Comparison of ENCODE assay signal across 5 fruit fly cellular contexts in the genomic region with DNA sequence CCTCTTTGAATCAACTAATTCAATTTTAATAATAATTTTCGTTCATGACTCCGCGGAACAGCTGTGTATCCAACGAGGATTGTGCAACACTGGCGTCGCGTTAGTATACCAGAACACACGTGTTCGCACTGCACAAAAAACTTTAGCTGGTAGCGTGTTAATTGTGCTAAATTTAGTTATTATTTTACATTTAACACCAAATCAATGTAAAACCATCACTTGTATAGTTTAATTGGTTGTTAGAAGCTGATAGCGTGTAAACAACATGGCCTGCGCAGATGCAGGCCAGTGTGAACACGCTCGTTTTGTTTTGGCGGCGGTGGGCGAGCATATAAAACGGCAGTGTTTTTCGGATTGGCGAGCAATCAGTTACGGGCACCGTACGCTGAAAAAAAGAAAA.
TF ChIP-seq lines count a peak whose summit lies in the region.

A gene (minus strand): TSS at position 93 of the 400 bp plus-strand sequence.
A gene (plus strand): TSS at position 335 of the 400 bp plus-strand sequence.

- peak; percentile 20 for TF ChIP-seq CTCF in whole organism, embryonic (GFP tag; optimal IDR thresholded peaks at IDR 0.05; lab: Kevin White, UChicago)

TF ChIP-seq in whole organism, adult, 20 proteins besides CTCF, POLR2A, EP300 and RAD21 (continues in another document):
- TF ChIP-seq Mnt (GFP tag; optimal IDR thresholded peaks at IDR 0.05; lab: Kevin White, UChicago) (peak; percentile 92), pad (GFP tag; optimal IDR thresholded peaks at IDR 0.05; lab: Kevin White, UChicago) (peak; percentile 81), Hr96 (GFP tag; optimal IDR thresholded peaks at IDR 0.05; lab: Kevin White, UChicago) (no peak), bab1 (GFP tag; optimal IDR thresholded peaks at IDR 0.05; lab: Kevin White, UChicago) (peak; percentile 78), kay (GFP tag; lab: Kevin White, UChicago; ENCODE audit: borderline replicate concordance) (no peak), CG5204 (GFP tag; optimal IDR thresholded peaks at IDR 0.05; lab: Kevin White, UChicago) (peak; percentile 76), Clk (GFP tag; optimal IDR thresholded peaks at IDR 0.05; lab: Kevin White, UChicago) (peak; percentile 54), toe (GFP tag; optimal IDR thresholded peaks at IDR 0.05; lab: Kevin White, UChicago) (peak; percentile 73), tj (GFP tag; optimal IDR thresholded peaks at IDR 0.05; lab: Kevin White, UChicago) (peak; percentile 71), CG7045 (GFP tag; optimal IDR thresholded peaks at IDR 0.05; lab: Kevin White, UChicago) (peak; percentile 74), CG11617 (GFP tag; optimal IDR thresholded peaks at IDR 0.05; lab: Kevin White, UChicago) (peak; percentile 87), CG33017 (tag; optimal IDR thresholded peaks at IDR 0.05; lab: Kevin White, UChicago) (peak; percentile 76), CG1620 (GFP tag; optimal IDR thresholded peaks at IDR 0.05; lab: Kevin White, UChicago) (peak; percentile 87), cic (GFP tag; optimal IDR thresholded peaks at IDR 0.05; lab: Kevin White, UChicago) (peak; percentile 51), ovo (GFP tag; optimal IDR thresholded peaks at IDR 0.05; lab: Kevin White, UChicago) (peak; percentile 81), CG12768 (GFP tag; optimal IDR thresholded peaks at IDR 0.05; lab: Kevin White, UChicago) (peak; percentile 66), Crg-1 (GFP tag; optimal IDR thresholded peaks at IDR 0.05; lab: Kevin White, UChicago) (peak; percentile 68)

TF ChIP-seq in whole organism, embryonic, 481 proteins besides CTCF, POLR2A, EP300 and RAD21 (continues in another document):
- TF ChIP-seq trem (tag; optimal IDR thresholded peaks at IDR 0.05; lab: Kevin White, UChicago), result peak; percentile 83
- no peak for TF ChIP-seq br (optimal IDR thresholded peaks at IDR 0.05; lab: Kevin White, UChicago)
- peak; percentile 60 for TF ChIP-seq CG12104 (GFP tag; optimal IDR thresholded peaks at IDR 0.05; lab: Kevin White, UChicago)
- peak; percentile 95 for TF ChIP-seq sens (GFP tag; lab: Kevin White, UChicago)
- no peak for TF ChIP-seq CG7271 (tag; optimal IDR thresholded peaks at IDR 0.05; lab: Kevin White, UChicago)
- peak; percentile 34 for TF ChIP-seq da (GFP tag; optimal IDR thresholded peaks at IDR 0.05; lab: Kevin White, UChicago)
- TF ChIP-seq CG17802 (tag; optimal IDR thresholded peaks at IDR 0.05; lab: Kevin White, UChicago), result peak; percentile 90
- TF ChIP-seq Dref (GFP tag; IDR thresholded peaks at IDR 0.05; lab: Robert Waterston, UW), result peak; percentile 31; the same call in 1 of the 2 replicates
- peak; percentile 96 for TF ChIP-seq Med (GFP tag; lab: Kevin White, UChicago)
- TF ChIP-seq E2f1 (GFP tag; IDR thresholded peaks at IDR 0.05; lab: Robert Waterston, UW), result peak; percentile 81
- TF ChIP-seq esg (GFP tag; conservative IDR thresholded peaks at IDR 0.05; lab: Robert Waterston, UW), result peak; percentile 56
- peak; percentile 52 for TF ChIP-seq ap (GFP tag; IDR thresholded peaks at IDR 0.05; lab: Robert Waterston, UW)
- no peak for TF ChIP-seq MTF-1 (GFP tag; optimal IDR thresholded peaks at IDR 0.05; lab: Kevin White, UChicago; ENCODE audit: borderline replicate concordance)
- peak; percentile 68; the same call in 1 of the 3 replicates for TF ChIP-seq CG2199 (GFP tag; IDR thresholded peaks at IDR 0.05; lab: Robert Waterston, UW)
- TF ChIP-seq Hr51 (GFP tag; optimal IDR thresholded peaks at IDR 0.05; lab: Kevin White, UChicago), result peak in 1 of 2 experiments; percentile 72
- TF ChIP-seq fd96Cb (tag; optimal IDR thresholded peaks at IDR 0.05; lab: Kevin White, UChicago), result peak; percentile 66
- TF ChIP-seq Rx (GFP tag; IDR thresholded peaks at IDR 0.05; lab: Robert Waterston, UW), result peak; percentile 71

TF ChIP-seq in whole organism, prepupa, 60 proteins besides CTCF, POLR2A, EP300 and RAD21 (continues in another document):
- TF ChIP-seq ss (GFP tag; optimal IDR thresholded peaks at IDR 0.05; lab: Kevin White, UChicago) (no peak), net (GFP tag; optimal IDR thresholded peaks at IDR 0.05; lab: Kevin White, UChicago) (no peak), svp (GFP tag; lab: Kevin White, UChicago) (no peak), esn (GFP tag; optimal IDR thresholded peaks at IDR 0.05; lab: Kevin White, UChicago) (peak; percentile 83), Ets96B (tag; optimal IDR thresholded peaks at IDR 0.05; lab: Kevin White, UChicago) (peak; percentile 68), salr (GFP tag; optimal IDR thresholded peaks at IDR 0.05; lab: Kevin White, UChicago) (peak in 1 of 2 experiments; percentile 60), Eip93F (GFP tag; optimal IDR thresholded peaks at IDR 0.05; lab: Kevin White, UChicago) (no peak), CG6792 (GFP tag; optimal IDR thresholded peaks at IDR 0.05; lab: Kevin White, UChicago) (peak; percentile 42), CG3032 (tag; optimal IDR thresholded peaks at IDR 0.05; lab: Kevin White, UChicago) (peak; percentile 80), Lpt (GFP tag; optimal IDR thresholded peaks at IDR 0.05; lab: Kevin White, UChicago) (peak; percentile 12), CG1621 (tag; optimal IDR thresholded peaks at IDR 0.05; lab: Kevin White, UChicago) (peak; percentile 68), dac (GFP tag; optimal IDR thresholded peaks at IDR 0.05; lab: Kevin White, UChicago) (peak; percentile 74), dsx (GFP tag; optimal IDR thresholded peaks at IDR 0.05; lab: Kevin White, UChicago; ENCODE audit: poor library complexity, severe bottlenecking) (no peak), fd85E (GFP tag; optimal IDR thresholded peaks at IDR 0.05; lab: Kevin White, UChicago) (no peak), achi (GFP tag; optimal IDR thresholded peaks at IDR 0.05; lab: Kevin White, UChicago) (peak; percentile 69), Met (GFP tag; optimal IDR thresholded peaks at IDR 0.05; lab: Kevin White, UChicago) (peak; percentile 78), CG8319 (GFP tag; optimal IDR thresholded peaks at IDR 0.05; lab: Kevin White, UChicago) (peak; percentile 33), CG8632 (GFP tag; optimal IDR thresholded peaks at IDR 0.05; lab: Kevin White, UChicago) (no peak)

TF ChIP-seq in whole organism, pupa, 21 proteins besides CTCF, POLR2A, EP300 and RAD21:
- TF ChIP-seq Snoo (tag; optimal IDR thresholded peaks at IDR 0.05; lab: Kevin White, UChicago) (peak; percentile 63), D1 (tag; optimal IDR thresholded peaks at IDR 0.05; lab: Kevin White, UChicago) (no peak), CG17806 (tag; optimal IDR thresholded peaks at IDR 0.05; lab: Kevin White, UChicago) (peak; percentile 52), CG32121 (GFP tag; IDR thresholded peaks at IDR 0.05; lab: Robert Waterston, UW) (peak; percentile 60), Ets98B (GFP tag; IDR thresholded peaks at IDR 0.05; lab: Robert Waterston, UW) (peak; percentile 72), Pif1A (GFP tag; optimal IDR thresholded peaks at IDR 0.05; lab: Kevin White, UChicago) (no peak), rn (GFP tag; IDR thresholded peaks at IDR 0.05; lab: Robert Waterston, UW) (peak; percentile 71), gl (tag; optimal IDR thresholded peaks at IDR 0.05; lab: Kevin White, UChicago) (no peak), CG9948 (tag; optimal IDR thresholded peaks at IDR 0.05; lab: Kevin White, UChicago) (peak; percentile 65), CG14655 (GFP tag; optimal IDR thresholded peaks at IDR 0.05; lab: Kevin White, UChicago) (no peak), CG34367 (tag; optimal IDR thresholded peaks at IDR 0.05; lab: Kevin White, UChicago) (peak; percentile 53), CG8159 (tag; optimal IDR thresholded peaks at IDR 0.05; lab: Kevin White, UChicago) (peak; percentile 71), CG8301 (tag; optimal IDR thresholded peaks at IDR 0.05; lab: Kevin White, UChicago) (peak; percentile 70), EcR (GFP tag; optimal IDR thresholded peaks at IDR 0.05; lab: Kevin White, UChicago) (no peak), fd96Ca (GFP tag; IDR thresholded peaks at IDR 0.05; lab: Robert Waterston, UW) (peak; percentile 83; the same call in 2 of the 3 replicates), Pif1B (GFP tag; optimal IDR thresholded peaks at IDR 0.05; lab: Kevin White, UChicago) (no peak), CG12605 (GFP tag; IDR thresholded peaks at IDR 0.05; lab: Robert Waterston, UW) (no peak), CG15710 (tag; optimal IDR thresholded peaks at IDR 0.05; lab: Kevin White, UChicago) (peak; percentile 78), CG13204 (GFP tag; optimal IDR thresholded peaks at IDR 0.05; lab: Kevin White, UChicago) (no peak), CG4496 (GFP tag; IDR thresholded peaks at IDR 0.05; lab: Robert Waterston, UW) (peak; percentile 79)

TF ChIP-seq in whole organism, wandering third instar larva, 38 proteins besides CTCF, POLR2A, EP300 and RAD21 (continues in another document):
- TF ChIP-seq HLH106 (tag; optimal IDR thresholded peaks at IDR 0.05; lab: Kevin White, UChicago) (peak; percentile 86), Dfd (GFP tag; optimal IDR thresholded peaks at IDR 0.05; lab: Kevin White, UChicago) (no peak), GATAd (GFP tag; optimal IDR thresholded peaks at IDR 0.05; lab: Kevin White, UChicago) (peak; percentile 11), Dif (GFP tag; optimal IDR thresholded peaks at IDR 0.05; lab: Kevin White, UChicago; ENCODE audit: partially characterized antibody) (no peak), sage (GFP tag; optimal IDR thresholded peaks at IDR 0.05; lab: Kevin White, UChicago) (no peak), Abd-B (GFP tag; optimal IDR thresholded peaks at IDR 0.05; lab: Kevin White, UChicago) (no peak), Vsx2 (GFP tag; optimal IDR thresholded peaks at IDR 0.05; lab: Kevin White, UChicago; ENCODE audit: partially characterized antibody) (no peak), dsf (GFP tag; optimal IDR thresholded peaks at IDR 0.05; lab: Kevin White, UChicago; ENCODE audit: borderline replicate concordance) (no peak), lola (GFP tag; optimal IDR thresholded peaks at IDR 0.05; lab: Kevin White, UChicago) (no peak), Hnf4 (GFP tag; optimal IDR thresholded peaks at IDR 0.05; lab: Kevin White, UChicago) (no peak), Myc (optimal IDR thresholded peaks at IDR 0.05; lab: Kevin White, UChicago) (peak; percentile 67), Hr78 (GFP tag; optimal IDR thresholded peaks at IDR 0.05; lab: Kevin White, UChicago) (no peak), psq (GFP tag; optimal IDR thresholded peaks at IDR 0.05; lab: Kevin White, UChicago) (peak; percentile 59), N (GFP tag; optimal IDR thresholded peaks at IDR 0.05; lab: Kevin White, UChicago) (no peak), foxo (GFP tag; optimal IDR thresholded peaks at IDR 0.05; lab: Kevin White, UChicago) (peak in 1 of 2 experiments; percentile 74), dmrt93B (GFP tag; optimal IDR thresholded peaks at IDR 0.05; lab: Kevin White, UChicago) (no peak), Hr83 (GFP tag; optimal IDR thresholded peaks at IDR 0.05; lab: Kevin White, UChicago; ENCODE audit: poor library complexity, severe bottlenecking) (peak; percentile 27), br (GFP tag; optimal IDR thresholded peaks at IDR 0.05; lab: Kevin White, UChicago) (peak; percentile 0), CG9705 (GFP tag; optimal IDR thresholded peaks at IDR 0.05; lab: Kevin White, UChicago) (peak; percentile 81), jim (GFP tag; optimal IDR thresholded peaks at IDR 0.05; lab: Kevin White, UChicago) (no peak), woc (GFP tag; optimal IDR thresholded peaks at IDR 0.05; lab: Kevin White, UChicago) (peak; percentile 62), Mio (GFP tag; optimal IDR thresholded peaks at IDR 0.05; lab: Kevin White, UChicago) (no peak)
